Worm (Caenorhabditis elegans) whole organism, L4 larva: Measurements from ENCODE around the gene vab-3.

Experiments used
- ceh-28 ChIP-seq: fragments of 150-350 bp; optimal IDR thresholded peaks from 2 replicates; lab custom pipeline; 2014; ENCODE audit warnings: missing biosample characterization, missing genetic modification reagents, missing genetic modification characterization
- dmd-6 ChIP-seq: fragments of 200-800 bp; sonication (Bioruptor generic); IDR thresholded peaks from 2 replicates; pipeline ENCODE4 v1.3.6; 2022; ENCODE audit warnings: missing genetic modification reagents, missing genetic modification characterization, missing compliant biosample characterization
- mep-1 ChIP-seq: fragments of 150-350 bp; sonication (generic microtip); optimal IDR thresholded peaks from 3 replicates; lab custom pipeline; 2014; ENCODE audit warnings: missing biosample characterization, missing genetic modification characterization
- nhr-11 ChIP-seq: fragments of 150-350 bp; optimal IDR thresholded peaks from 2 replicates; lab custom pipeline; 2014; ENCODE audit warnings: missing biosample characterization, missing genetic modification characterization
- nhr-28 ChIP-seq: fragments of 150-350 bp; optimal IDR thresholded peaks from 2 replicates; lab custom pipeline; 2014; ENCODE audit warnings: missing biosample characterization, missing genetic modification characterization
- nhr-77 ChIP-seq: fragments of 150-350 bp; optimal IDR thresholded peaks from 2 replicates; lab custom pipeline; 2014; ENCODE audit warnings: missing biosample characterization, missing genetic modification characterization
- set-16 ChIP-seq: fragments of 200-800 bp; sonication (Bioruptor generic); IDR thresholded peaks from 2 replicates; pipeline ENCODE4 v1.3.6; 2022; ENCODE audit warnings: missing genetic modification reagents, missing genetic modification characterization, missing compliant biosample characterization
- unc-39 ChIP-seq: sonication (generic microtip); optimal IDR thresholded peaks from 2 replicates; lab custom pipeline; 2017; ENCODE audit warnings: missing biosample characterization, missing genetic modification characterization

DNA sequence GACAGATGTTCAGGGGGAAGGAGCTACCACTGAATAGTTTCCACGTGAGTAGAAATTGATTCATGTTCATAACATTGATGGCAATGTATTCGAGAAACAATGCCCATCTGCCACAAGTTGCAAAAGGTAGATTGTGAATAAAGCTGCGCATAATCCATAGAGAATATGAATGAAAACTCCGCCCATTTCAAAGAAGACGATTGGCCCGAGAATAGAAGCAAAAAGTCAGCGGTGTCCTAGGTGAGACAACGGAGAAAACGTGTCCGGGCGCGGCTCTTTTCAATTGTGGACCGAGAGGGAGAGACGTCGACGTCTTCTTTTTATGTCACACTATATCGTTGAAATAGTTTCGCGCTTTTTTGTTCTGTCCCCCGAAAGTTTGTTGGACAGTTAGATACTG is at the start of gene vab-3:
- TF ChIP-seq unc-39 (tag; lab: Kevin White, UChicago): no peak
- TF ChIP-seq nhr-28 (tag; lab: Kevin White, UChicago): no peak
- no peak for TF ChIP-seq mep-1 (tag; lab: Kevin White, UChicago)
- no peak for TF ChIP-seq set-16 (GFP tag; lab: Robert Waterston, UW)
- no peak for TF ChIP-seq nhr-77 (tag; lab: Kevin White, UChicago)
- no peak for TF ChIP-seq dmd-6 (GFP tag; lab: Robert Waterston, UW)
- no peak for TF ChIP-seq nhr-11 (tag; lab: Kevin White, UChicago)
- no peak for TF ChIP-seq ceh-28 (tag; lab: Kevin White, UChicago)
